Worm (Caenorhabditis elegans): ENCODE results near the gene F42A6.5.
A peak's percentile ranks its signal among the peaks of the same experiment; 100 is the strongest.

The F42A6.5 gene

ce11 chrIV:3336585-3336984 is 4.9 kb upstream of the F42A6.5 start, which contains the start of gene F42A6.6 (continued):
- TF ChIP-seq F33H1.4 (GFP tag; IDR thresholded peaks at IDR 0.05) (peak; percentile 67), rec-8 (tag; optimal IDR thresholded peaks at IDR 0.05) (peak; percentile 37 to 45), mes-4 (tag; optimal IDR thresholded peaks at IDR 0.05) (peak; percentile 26), hmg-1.2 (GFP tag; IDR thresholded peaks at IDR 0.05) (peak; percentile 60), let-607 (tag; optimal IDR thresholded peaks at IDR 0.05) (peak; percentile 29 to 48), madf-3 (GFP tag; IDR thresholded peaks at IDR 0.05) (peak; percentile 84), nfyb-1 (GFP tag; IDR thresholded peaks at IDR 0.05) (peak; percentile 82), mcd-1 (GFP tag; IDR thresholded peaks at IDR 0.05) (peak; percentile 67), F57C9.4 (tag; optimal IDR thresholded peaks at IDR 0.05) (peak; percentile 66), ama-1 (optimal IDR thresholded peaks at IDR 0.05) (no peak), ama-1 (GFP tag; optimal IDR thresholded peaks at IDR 0.05) (peak; percentile 16 to 77), atf-7 (tag; optimal IDR thresholded peaks at IDR 0.05) (peak; percentile 78), D2030.7 (GFP tag; IDR thresholded peaks at IDR 0.05) (peak; percentile 20; the same call in 1 of the 2 replicates), ceh-40 (GFP tag; IDR thresholded peaks at IDR 0.05) (no peak), ztf-18 (tag; optimal IDR thresholded peaks at IDR 0.05) (peak; percentile 37), F39B2.1 (GFP tag; IDR thresholded peaks at IDR 0.05) (peak; percentile 75; the same call in 1 of the 2 replicates), madf-8 (GFP tag; conservative IDR thresholded peaks at IDR 0.05) (peak; percentile 41; the same call in 1 of the 2 replicates), Y95B8A.8 (GFP tag; IDR thresholded peaks at IDR 0.05) (no peak; the same call in 1 of the 2 replicates), zim-3 (tag; optimal IDR thresholded peaks at IDR 0.05) (peak; percentile 62), madf-6 (GFP tag; IDR thresholded peaks at IDR 0.05) (peak; percentile 82), F57A8.1 (GFP tag; optimal IDR thresholded peaks at IDR 0.05) (no peak), hsf-1 (GFP tag; IDR thresholded peaks at IDR 0.05) (no peak; the same call in 1 of the 2 replicates), snpc-1.3 (tag; optimal IDR thresholded peaks at IDR 0.05; ENCODE audit: insufficient read depth) (peak; percentile 46), pha-4 (tag; optimal IDR thresholded peaks at IDR 0.05) (no peak), sea-2 (GFP tag; IDR thresholded peaks at IDR 0.05) (no peak), F49E8.2 (tag; optimal IDR thresholded peaks at IDR 0.05; ENCODE audit: insufficient read depth) (peak; percentile 96), ztf-28 (GFP tag; IDR thresholded peaks at IDR 0.05) (0 out of 2 replicates have a peak, but pooled peaks have one; percentile 42), lin-35 (GFP tag; optimal IDR thresholded peaks at IDR 0.05) (peak in 2 of 3 experiments; percentile 12 to 43), snpc-1.1 (tag; optimal IDR thresholded peaks at IDR 0.05; ENCODE audit: insufficient read depth) (no peak), athp-1 (tag; optimal IDR thresholded peaks at IDR 0.05) (peak; percentile 85), unc-130 (GFP tag; optimal IDR thresholded peaks at IDR 0.05) (peak; percentile 78), nfya-1 (tag; optimal IDR thresholded peaks at IDR 0.05; ENCODE audit: borderline replicate concordance, insufficient read depth) (no peak), efl-1 (GFP tag; optimal IDR thresholded peaks at IDR 0.05) (no peak), attf-6 (GFP tag; IDR thresholded peaks at IDR 0.05) (peak; percentile 86), somi-1 (GFP tag; optimal IDR thresholded peaks at IDR 0.05) (peak; percentile 72), nhr-90 (tag; optimal IDR thresholded peaks at IDR 0.05) (peak; percentile 40), tlf-1 (GFP tag; optimal IDR thresholded peaks at IDR 0.05) (peak; percentile 86), let-526 (GFP tag; IDR thresholded peaks at IDR 0.05) (peak; percentile 46; the same call in 1 of the 2 replicates), lir-1 (GFP tag; conservative IDR thresholded peaks at IDR 0.05) (0 out of 2 replicates have a peak, but pooled peaks have one; percentile 39), B0261.1 (tag; optimal IDR thresholded peaks at IDR 0.05) (peak; percentile 31), F22D6.2 (tag; optimal IDR thresholded peaks at IDR 0.05) (no peak), B0336.3 (GFP tag; IDR thresholded peaks at IDR 0.05) (peak; percentile 95), hlh-26 (GFP tag; conservative IDR thresholded peaks at IDR 0.05) (no peak), ztf-22 (GFP tag; optimal IDR thresholded peaks at IDR 0.05) (peak; percentile 23), gei-17 (GFP tag; optimal IDR thresholded peaks at IDR 0.05) (peak; percentile 45)

Measured in whole organism, young adult.